Worm (Caenorhabditis elegans): Measurements from ENCODE around the gene sao-1.
A peak's percentile ranks its signal among the peaks of the same experiment; 100 is the strongest.

Gene sao-1

DNA sequence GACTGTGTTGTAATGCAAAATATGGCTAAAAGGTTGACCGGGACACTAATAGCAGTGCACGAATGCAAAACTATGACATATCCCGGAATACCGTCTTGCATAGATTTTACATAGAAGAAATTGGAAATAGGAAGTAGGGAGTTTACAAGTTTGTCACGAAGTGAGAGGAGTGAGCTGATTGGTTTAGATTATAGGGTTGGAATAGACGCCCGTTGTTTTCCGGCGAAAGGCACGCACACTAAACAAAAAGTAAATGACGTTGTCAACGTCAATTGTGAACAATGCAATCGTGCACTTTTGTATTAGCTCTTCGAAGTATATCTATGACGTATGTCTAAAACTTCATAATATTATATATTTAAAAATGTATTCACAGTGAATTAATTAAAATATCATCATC lies 2.8 kb upstream of the sao-1 start, which contains the start of gene srh-24:
TSS of gene srh-24 (minus strand) at position 101 of the 400 bp plus-strand sequence.
- TF ChIP-seq F49E8.2 (tag; optimal IDR thresholded peaks at IDR 0.05; ENCODE audit: borderline replicate concordance), result no peak
- no peak for TF ChIP-seq pqm-1 (tag; optimal IDR thresholded peaks at IDR 0.05)
- TF ChIP-seq lin-39 (tag; optimal IDR thresholded peaks at IDR 0.05), result no peak
- no peak for TF ChIP-seq lin-13 (GFP tag; optimal IDR thresholded peaks at IDR 0.05)
- no peak for TF ChIP-seq Y48G9A.11 (GFP tag; IDR thresholded peaks at IDR 0.05)
- TF ChIP-seq tra-1 (GFP tag; IDR thresholded peaks at IDR 0.05), result no peak
- TF ChIP-seq nhr-102 (tag; optimal IDR thresholded peaks at IDR 0.05), result no peak
- TF ChIP-seq lim-7 (GFP tag; IDR thresholded peaks at IDR 0.05), result no peak
- TF ChIP-seq dmd-8 (GFP tag; IDR thresholded peaks at IDR 0.05), result no peak
- TF ChIP-seq mep-1 (tag; optimal IDR thresholded peaks at IDR 0.05), result no peak
- no peak for TF ChIP-seq mdl-1 (tag; optimal IDR thresholded peaks at IDR 0.05)
- TF ChIP-seq nhr-6 (tag; optimal IDR thresholded peaks at IDR 0.05), result no peak
- TF ChIP-seq ZK546.5 (tag; optimal IDR thresholded peaks at IDR 0.05), result no peak
- TF ChIP-seq lin-15B (tag; optimal IDR thresholded peaks at IDR 0.05), result no peak

DNA sequence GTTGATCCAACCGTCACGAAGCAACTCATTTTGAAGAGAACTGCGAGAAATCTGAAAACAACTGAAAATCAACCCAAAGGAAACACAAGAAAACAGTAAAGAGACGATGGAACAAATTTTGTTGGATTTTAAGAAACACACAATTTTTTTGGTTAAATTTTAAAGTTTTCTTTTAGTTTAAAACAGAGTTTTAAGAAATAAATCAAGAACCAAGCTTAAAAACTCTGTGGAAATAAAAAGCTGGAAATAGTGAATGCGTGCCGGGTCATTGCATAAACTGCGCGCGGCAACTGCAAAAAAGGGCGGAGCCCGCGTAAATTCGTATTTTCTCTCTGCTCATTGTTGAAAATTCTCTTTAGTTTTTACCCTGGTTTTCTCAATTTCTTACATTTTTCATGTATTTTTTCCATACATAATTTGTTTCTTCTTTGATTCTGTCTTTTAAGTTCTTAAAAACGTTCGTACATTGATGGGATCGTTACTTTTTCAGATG lies 1.8 kb upstream of the sao-1 start, which contains the start of the genes algn-13 and R10D12.13:
TSS of gene algn-13 (minus strand) at position 51 of the 493 bp plus-strand sequence.
TSS of gene R10D12.13 (plus strand) at position 491 of the 493 bp plus-strand sequence.
- TF ChIP-seq spr-1 (tag; optimal IDR thresholded peaks at IDR 0.05), result peak; percentile 41
- no peak for TF ChIP-seq zip-2 (tag; optimal IDR thresholded peaks at IDR 0.05)
- no peak for TF ChIP-seq nhr-48 (tag; optimal IDR thresholded peaks at IDR 0.05)
- TF ChIP-seq nhr-237 (tag; optimal IDR thresholded peaks at IDR 0.05), result no peak
- TF ChIP-seq sdz-12 (GFP tag; optimal IDR thresholded peaks at IDR 0.05), result no peak
- peak; percentile 43; the same call in 1 of the 2 replicates for TF ChIP-seq ctbp-1 (GFP tag; IDR thresholded peaks at IDR 0.05)
- no peak for TF ChIP-seq saeg-2 (GFP tag; IDR thresholded peaks at IDR 0.05)
- TF ChIP-seq egl-43 (GFP tag; IDR thresholded peaks at IDR 0.05), result no peak
- peak; percentile 73; the same call in 1 of the 2 replicates for TF ChIP-seq pha-4 (GFP tag; IDR thresholded peaks at IDR 0.05)
- no peak for TF ChIP-seq pha-4 (tag; optimal IDR thresholded peaks at IDR 0.05)
- TF ChIP-seq vab-7 (GFP tag; IDR thresholded peaks at IDR 0.05), result no peak
- TF ChIP-seq Y105C5A.15 (GFP tag; IDR thresholded peaks at IDR 0.05), result no peak
- no peak for TF ChIP-seq ceh-20 (GFP tag; IDR thresholded peaks at IDR 0.05)
- no peak for TF ChIP-seq ceh-62 (tag; optimal IDR thresholded peaks at IDR 0.05)
- no peak for TF ChIP-seq dmd-6 (GFP tag; IDR thresholded peaks at IDR 0.05)
- no peak for TF ChIP-seq F44E2.7 (GFP tag; IDR thresholded peaks at IDR 0.05)
- TF ChIP-seq nhr-10 (tag; optimal IDR thresholded peaks at IDR 0.05), result no peak
- no peak for TF ChIP-seq pqm-1 (tag; optimal IDR thresholded peaks at IDR 0.05)
- peak; percentile 81 for TF ChIP-seq aha-1 (tag)
- TF ChIP-seq tra-1 (GFP tag; IDR thresholded peaks at IDR 0.05), result no peak
- TF ChIP-seq T20F7.1 (GFP tag; optimal IDR thresholded peaks at IDR 0.05), result no peak
- no peak for TF ChIP-seq spr-3 (GFP tag; optimal IDR thresholded peaks at IDR 0.05)
- TF ChIP-seq nhr-76 (tag; optimal IDR thresholded peaks at IDR 0.05), result no peak
- no peak for TF ChIP-seq skn-1 (tag; optimal IDR thresholded peaks at IDR 0.05)
- TF ChIP-seq hlh-11 (tag; optimal IDR thresholded peaks at IDR 0.05), result peak; percentile 55
- no peak for TF ChIP-seq egl-27 (tag; optimal IDR thresholded peaks at IDR 0.05)
- no peak for TF ChIP-seq lin-39 (tag; optimal IDR thresholded peaks at IDR 0.05)
- no peak for TF ChIP-seq hlh-30 (tag; optimal IDR thresholded peaks at IDR 0.05; ENCODE audit: insufficient read depth)
- no peak for TF ChIP-seq zip-11 (GFP tag; IDR thresholded peaks at IDR 0.05)
- TF ChIP-seq mxl-2 (GFP tag; conservative IDR thresholded peaks at IDR 0.05), result no peak
- TF ChIP-seq hif-1 (tag; optimal IDR thresholded peaks at IDR 0.05), result peak in 1 of 2 experiments; percentile 10
- no peak for TF ChIP-seq dmd-8 (GFP tag; IDR thresholded peaks at IDR 0.05)
- peak; percentile 5 for TF ChIP-seq ces-1 (GFP tag; optimal IDR thresholded peaks at IDR 0.05)
- TF ChIP-seq hmg-1.1 (GFP tag; IDR thresholded peaks at IDR 0.05), result peak; percentile 63
- TF ChIP-seq cey-2 (tag; optimal IDR thresholded peaks at IDR 0.05; ENCODE audit: borderline replicate concordance, insufficient read depth), result no peak
- TF ChIP-seq daf-19 (GFP tag; conservative IDR thresholded peaks at IDR 0.05), result no peak
- TF ChIP-seq nhr-102 (tag; optimal IDR thresholded peaks at IDR 0.05), result peak; percentile 19
- TF ChIP-seq nhr-42 (GFP tag; IDR thresholded peaks at IDR 0.05), result no peak
- peak; percentile 61; the same call in 1 of the 2 replicates for TF ChIP-seq snpc-1.2 (GFP tag; IDR thresholded peaks at IDR 0.05)
- TF ChIP-seq ztf-11 (tag; optimal IDR thresholded peaks at IDR 0.05), result no peak
- TF ChIP-seq attf-4 (tag; optimal IDR thresholded peaks at IDR 0.05), result no peak
- TF ChIP-seq lim-7 (GFP tag; IDR thresholded peaks at IDR 0.05), result no peak

All from whole organism, L4 larva.